Fruit fly (Drosophila melanogaster) whole organism, embryonic: ENCODE data around the gene CG17819.

Experiments
- B-H2 ChIP-seq: fragments of 200-800 bp; sonication (Bioruptor generic); optimal IDR thresholded peaks from 2 replicates; lab custom pipeline; 2018; ENCODE audit warnings: missing biosample characterization, mild to moderate bottlenecking, missing genetic modification characterization
- CG10366 ChIP-seq: fragments of 200-800 bp; sonication (Bioruptor generic); IDR thresholded peaks from 2 replicates; pipeline ENCODE4 v1.3.6; 2022; ENCODE audit warnings: missing biosample characterization, missing genetic modification characterization
- CG11456 ChIP-seq: fragments of 200-800 bp; sonication (Bioruptor generic); IDR thresholded peaks from 3 replicates; pipeline ENCODE4 v1.3.6; 2022; ENCODE audit warnings: missing biosample characterization, missing genetic modification characterization
- CG11504 ChIP-seq: fragments of 200-800 bp; sonication (Bioruptor generic); optimal IDR thresholded peaks from 3 replicates; lab custom pipeline; 2019; ENCODE audit warnings: missing biosample characterization, mild to moderate bottlenecking, missing genetic modification characterization, moderate library complexity
- CG12391 ChIP-seq: fragments of 200-800 bp; sonication (Bioruptor generic); optimal IDR thresholded peaks from 3 replicates; lab custom pipeline; 2018; ENCODE audit warnings: missing biosample characterization, mild to moderate bottlenecking, missing genetic modification characterization, moderate library complexity
- CG14441 ChIP-seq: fragments of 200-800 bp; sonication (Bioruptor generic); IDR thresholded peaks from 2 replicates; pipeline ENCODE4 v1.3.6; 2022; ENCODE audit warnings: missing biosample characterization, missing genetic modification characterization
- CG14860 ChIP-seq: fragments of 200-800 bp; sonication (Bioruptor generic); IDR thresholded peaks from 3 replicates; pipeline ENCODE4 v1.3.6; 2022; ENCODE audit warnings: missing biosample characterization, missing genetic modification characterization; ENCODE audit not compliant: partially characterized antibody
- CG15073 ChIP-seq: fragments of 200-800 bp; sonication (Bioruptor generic); optimal IDR thresholded peaks from 2 replicates; lab custom pipeline; 2016; ENCODE audit warnings: missing biosample characterization, missing genetic modification characterization
- CG18262 ChIP-seq: fragments of 200-800 bp; optimal IDR thresholded peaks from 3 replicates; lab custom pipeline; 2019; ENCODE audit warnings: missing biosample characterization, mild to moderate bottlenecking, missing genetic modification characterization, moderate library complexity
- CG18476 ChIP-seq: fragments of 200-800 bp; sonication (Bioruptor generic); optimal IDR thresholded peaks from 2 replicates; lab custom pipeline; 2016; ENCODE audit warnings: missing biosample characterization, mild to moderate bottlenecking, missing genetic modification characterization
- CG18764 ChIP-seq: fragments of 200-800 bp; sonication (Bioruptor generic); optimal IDR thresholded peaks from 3 replicates; lab custom pipeline; 2016; ENCODE audit warnings: missing biosample characterization, missing genetic modification characterization
- CG2678 ChIP-seq: fragments of 200-800 bp; sonication (Bioruptor generic); optimal IDR thresholded peaks from 3 replicates; lab custom pipeline; 2019; ENCODE audit warnings: missing biosample characterization, mild to moderate bottlenecking, missing genetic modification characterization, moderate library complexity
- CG31365 ChIP-seq: fragments of 200-800 bp; sonication (Bioruptor generic); optimal IDR thresholded peaks from 2 replicates; lab custom pipeline; 2018; ENCODE audit warnings: missing biosample characterization, mild to moderate bottlenecking, missing genetic modification characterization
- CG31441 ChIP-seq: fragments of 200-800 bp; sonication (Bioruptor generic); IDR thresholded peaks from 2 replicates; pipeline ENCODE4 v1.3.6; 2022; ENCODE audit warnings: missing biosample characterization, missing genetic modification characterization
- CG3995 ChIP-seq: fragments of 200-800 bp; sonication (Bioruptor generic); optimal IDR thresholded peaks from 3 replicates; lab custom pipeline; 2016; ENCODE audit warnings: missing biosample characterization, missing genetic modification characterization
- CG4328 ChIP-seq: fragments of 200-800 bp; sonication (Bioruptor generic); optimal IDR thresholded peaks from 3 replicates; lab custom pipeline; 2017; ENCODE audit warnings: missing biosample characterization, missing genetic modification reagents, missing genetic modification characterization
- CG7839 ChIP-seq: fragments of 200-800 bp; sonication (Bioruptor generic); optimal IDR thresholded peaks from 3 replicates; lab custom pipeline; 2018; ENCODE audit warnings: missing biosample characterization, mild to moderate bottlenecking, missing genetic modification characterization, moderate library complexity
- CG8944 ChIP-seq: fragments of 200-800 bp; sonication (Bioruptor generic); optimal IDR thresholded peaks from 3 replicates; lab custom pipeline; 2016; ENCODE audit warnings: missing biosample characterization, missing genetic modification characterization
- CG9876 ChIP-seq: fragments of 200-800 bp; sonication (Bioruptor generic); optimal IDR thresholded peaks from 2 replicates; lab custom pipeline; 2016; ENCODE audit warnings: missing biosample characterization, missing genetic modification characterization
- Camta ChIP-seq: fragments of 200-800 bp; sonication (Bioruptor generic); optimal IDR thresholded peaks from 2 replicates; lab custom pipeline; 2016; ENCODE audit warnings: missing biosample characterization, missing genetic modification characterization
- CkIIα-i1 ChIP-seq: fragments of 200-800 bp; sonication (Bioruptor generic); IDR thresholded peaks from 2 replicates; pipeline ENCODE4 v1.3.6; 2022; ENCODE audit warnings: missing biosample characterization, missing genetic modification characterization
- D19B ChIP-seq: fragments of 200-800 bp; sonication (Bioruptor generic); optimal IDR thresholded peaks from 2 replicates; lab custom pipeline; 2017; ENCODE audit warnings: missing biosample characterization, mild to moderate bottlenecking, missing genetic modification characterization
- Dip2 ChIP-seq: fragments of 200-800 bp; sonication (Bioruptor generic); IDR thresholded peaks from 2 replicates; pipeline ENCODE4 v1.3.6; 2022; ENCODE audit warnings: missing biosample characterization, missing genetic modification characterization
- E2f2 ChIP-seq: fragments of 200-800 bp; sonication (Bioruptor generic); IDR thresholded peaks from 2 replicates; pipeline ENCODE4 v1.3.6; 2022; ENCODE audit warnings: missing biosample characterization, missing genetic modification characterization
- Fer3 ChIP-seq: fragments of 200-800 bp; sonication (Bioruptor generic); optimal IDR thresholded peaks from 2 replicates; lab custom pipeline; 2018; ENCODE audit warnings: missing biosample characterization, mild to moderate bottlenecking, missing genetic modification characterization, moderate library complexity
- Hmx ChIP-seq: fragments of 200-800 bp; sonication (Bioruptor generic); optimal IDR thresholded peaks from 2 replicates; lab custom pipeline; 2016; ENCODE audit warnings: missing biosample characterization, missing genetic modification characterization
- Mad ChIP-seq: fragments of 200-800 bp; sonication (Bioruptor generic); optimal IDR thresholded peaks from 2 replicates; lab custom pipeline; 2016; ENCODE audit warnings: missing biosample characterization, missing genetic modification characterization
- Meics ChIP-seq: fragments of 200-800 bp; sonication (Bioruptor generic); optimal IDR thresholded peaks from 2 replicates; lab custom pipeline; 2017; ENCODE audit warnings: missing biosample characterization, mild to moderate bottlenecking, missing genetic modification characterization
- Rfx ChIP-seq: fragments of 200-800 bp; sonication (Bioruptor generic); IDR thresholded peaks from 2 replicates; pipeline ENCODE4 v1.3.6; 2022; ENCODE audit warnings: missing biosample characterization, missing genetic modification characterization
- Scr ChIP-seq: fragments of 200-800 bp; sonication (Bioruptor generic); IDR thresholded peaks from 2 replicates; pipeline ENCODE4 v1.3.6; 2022; ENCODE audit warnings: missing biosample characterization, missing genetic modification characterization; ENCODE audit not compliant: partially characterized antibody
- Sox100B ChIP-seq: fragments of 200-800 bp; sonication (Bioruptor generic); optimal IDR thresholded peaks from 3 replicates; lab custom pipeline; 2018; ENCODE audit warnings: missing biosample characterization, mild to moderate bottlenecking, missing genetic modification characterization
- Sry-β ChIP-seq: fragments of 200-800 bp; sonication (Bioruptor generic); optimal IDR thresholded peaks from 2 replicates; lab custom pipeline; 2018; ENCODE audit warnings: missing biosample characterization, mild to moderate bottlenecking, missing genetic modification characterization, moderate library complexity
- btn ChIP-seq: fragments of 200-800 bp; sonication (Bioruptor generic); optimal IDR thresholded peaks from 2 replicates; lab custom pipeline; 2016; ENCODE audit warnings: missing biosample characterization, missing genetic modification characterization
- chif ChIP-seq, 2 experiments: fragments of 200-800 bp; sonication (Bioruptor generic); optimal IDR thresholded peaks; 3 replicates each; lab custom pipeline; 2016; ENCODE audit warnings: missing biosample characterization in 2 of 2, missing genetic modification characterization in 2 of 2
- dm ChIP-seq: fragments of 200-800 bp; sonication (Bioruptor generic); optimal IDR thresholded peaks from 3 replicates; lab custom pipeline; 2016; ENCODE audit warnings: missing biosample characterization, missing genetic modification characterization
- dmrt99B ChIP-seq: fragments of 200-800 bp; sonication (Bioruptor generic); optimal IDR thresholded peaks from 2 replicates; lab custom pipeline; 2018; ENCODE audit warnings: missing biosample characterization, mild to moderate bottlenecking, missing genetic modification characterization, moderate library complexity
- eve ChIP-seq, 2 experiments: fragments of >200 bp; optimal IDR thresholded peaks; 2 replicates each; lab custom pipeline; 2017; ENCODE audit warnings: missing biosample characterization in 2 of 2, missing genetic modification characterization in 2 of 2
- fd96Cb ChIP-seq: fragments of 200-800 bp; sonication (Bioruptor generic); optimal IDR thresholded peaks from 2 replicates; lab custom pipeline; 2018; ENCODE audit warnings: missing biosample characterization, mild to moderate bottlenecking, missing genetic modification characterization, moderate library complexity
- gce ChIP-seq: fragments of 200-800 bp; sonication (Bioruptor generic); IDR thresholded peaks from 3 replicates; pipeline ENCODE4 v1.3.6; 2022; ENCODE audit warnings: missing biosample characterization, missing genetic modification characterization
- gcm2 ChIP-seq: fragments of 200-800 bp; sonication (Bioruptor generic); optimal IDR thresholded peaks from 2 replicates; lab custom pipeline; 2016; ENCODE audit warnings: missing biosample characterization, missing genetic modification characterization
- org-1 ChIP-seq: fragments of 200-800 bp; sonication (Bioruptor generic); optimal IDR thresholded peaks from 2 replicates; lab custom pipeline; 2017; ENCODE audit warnings: missing biosample characterization, missing genetic modification characterization
- pb ChIP-seq: fragments of 200-800 bp; sonication (Bioruptor generic); optimal IDR thresholded peaks from 3 replicates; lab custom pipeline; 2016; ENCODE audit warnings: missing biosample characterization, missing genetic modification characterization
- pita ChIP-seq: fragments of 200-800 bp; sonication (Bioruptor generic); optimal IDR thresholded peaks from 2 replicates; lab custom pipeline; 2017; ENCODE audit warnings: missing biosample characterization, mild to moderate bottlenecking, missing genetic modification characterization
- prd ChIP-seq, 3 experiments: fragments of >200 bp in 2 of 3; fragments of 200-800 bp in 1 of 3; sonication (Bioruptor generic) in 1 of 3; optimal IDR thresholded peaks in 2 of 3; IDR thresholded peaks in 1 of 3; 2 replicates in 2 of 3; 3 replicates in 1 of 3; pipeline versions ENCODE4 v1.3.6 to Lab custom; 2017 to 2022; ENCODE audit warnings: missing biosample characterization in 1 of 3, missing genetic modification characterization in 1 of 3
- row ChIP-seq: fragments of 200-800 bp; sonication (Bioruptor generic); IDR thresholded peaks from 3 replicates; pipeline ENCODE4 v1.3.6; 2022; ENCODE audit warnings: missing biosample characterization, missing genetic modification characterization
- sim ChIP-seq: fragments of 200-800 bp; sonication (Bioruptor generic); IDR thresholded peaks from 2 replicates; pipeline ENCODE4 v1.3.6; 2022; ENCODE audit warnings: missing biosample characterization, missing genetic modification characterization
- slbo ChIP-seq: fragments of 200-800 bp; sonication (Bioruptor generic); IDR thresholded peaks from 2 replicates; pipeline ENCODE4 v1.3.6; 2022; ENCODE audit warnings: missing biosample characterization, missing genetic modification characterization
- slou ChIP-seq: fragments of 200-800 bp; sonication (Bioruptor generic); optimal IDR thresholded peaks from 3 replicates; lab custom pipeline; 2016; ENCODE audit warnings: missing biosample characterization, missing genetic modification characterization
- trh ChIP-seq: fragments of 200-800 bp; sonication (Bioruptor generic); optimal IDR thresholded peaks from 2 replicates; lab custom pipeline; 2016; ENCODE audit warnings: missing biosample characterization, missing genetic modification characterization
- vvl ChIP-seq: fragments of 200-800 bp; sonication (Bioruptor generic); IDR thresholded peaks from 2 replicates; pipeline ENCODE4 v1.3.6; 2022; ENCODE audit warnings: missing biosample characterization, missing genetic modification characterization

Gene CG17819

dm6 chr3R:21863817-21864384, 21.4 kb downstream of the CG17819 start (continued):
- peak; percentile 20 for TF ChIP-seq CG7839 (tag; lab: Kevin White, UChicago)
- TF ChIP-seq CG10366 (GFP tag; lab: Robert Waterston, UW), result 0 out of 2 replicates have a peak, but pooled peaks have one; percentile 9
- no peak for TF ChIP-seq Meics (GFP tag; lab: Kevin White, UChicago)
- no peak for TF ChIP-seq CG31365 (tag; lab: Kevin White, UChicago)
- TF ChIP-seq CG11504, result peak; percentile 34
- peak; percentile 14; the same call in 1 of the 2 replicates for TF ChIP-seq CG14441 (GFP tag; lab: Robert Waterston, UW)
- TF ChIP-seq CG3995 (GFP tag; lab: Kevin White, UChicago), result no peak
- no peak for TF ChIP-seq org-1 (GFP tag; lab: Kevin White, UChicago)
- TF ChIP-seq CG18262, result peak; percentile 28
- peak; percentile 43 for TF ChIP-seq CG12391 (tag; lab: Kevin White, UChicago)
- TF ChIP-seq CG2678 (tag; lab: Kevin White, UChicago), result peak; percentile 38
- TF ChIP-seq gce, result no peak
- no peak for TF ChIP-seq D19B (GFP tag; lab: Kevin White, UChicago)
- TF ChIP-seq gcm2 (GFP tag; lab: Kevin White, UChicago), result no peak
- TF ChIP-seq Rfx (GFP tag; lab: Robert Waterston, UW), result 0 out of 2 replicates have a peak, but pooled peaks have one; percentile 7
- TF ChIP-seq slbo, result no peak
- 0 out of 2 replicates have a peak, but pooled peaks have one; percentile 29 for TF ChIP-seq CG31441 (GFP tag; lab: Robert Waterston, UW)
- TF ChIP-seq CG18764 (GFP tag; lab: Kevin White, UChicago), result no peak
- peak; percentile 43 for TF ChIP-seq row (GFP tag; lab: Robert Waterston, UW)
- TF ChIP-seq dmrt99B (tag; lab: Kevin White, UChicago), result peak; percentile 51

dm6 chr3R:21862868-21863267, 22.5 kb downstream of the CG17819 start:
- no peak for TF ChIP-seq CG14860 (GFP tag; lab: Robert Waterston, UW)
- no peak for TF ChIP-seq Scr (GFP tag; lab: Robert Waterston, UW)
- no peak for TF ChIP-seq CG4328 (GFP tag; lab: Kevin White, UChicago)
- TF ChIP-seq Sox100B (GFP tag; lab: Kevin White, UChicago), result peak; percentile 3
- TF ChIP-seq B-H2 (GFP tag; lab: Kevin White, UChicago), result no peak
- no peak for TF ChIP-seq Mad (GFP tag; lab: Kevin White, UChicago)
- TF ChIP-seq eve (GFP tag; optimal IDR thresholded peaks at IDR 0.05; lab: Kevin White, UChicago), result no peak
- no peak for TF ChIP-seq CG18476
- TF ChIP-seq slou (GFP tag; lab: Kevin White, UChicago), result no peak
- no peak for TF ChIP-seq CG14441 (GFP tag; lab: Robert Waterston, UW)
- TF ChIP-seq Dip2 (GFP tag; lab: Robert Waterston, UW), result no peak
- TF ChIP-seq Camta, result no peak
- TF ChIP-seq trh (GFP tag; lab: Kevin White, UChicago), result no peak
- TF ChIP-seq CG9876 (GFP tag; lab: Kevin White, UChicago), result no peak
- TF ChIP-seq CG8944, result no peak
- TF ChIP-seq btn (GFP tag; lab: Kevin White, UChicago), result no peak
- peak; percentile 80 for TF ChIP-seq CG15073 (GFP tag; lab: Kevin White, UChicago)
- TF ChIP-seq CkIIα-i1 (GFP tag; lab: Robert Waterston, UW), result no peak
- no peak for TF ChIP-seq Hmx (GFP tag; lab: Kevin White, UChicago)
- TF ChIP-seq prd (optimal IDR thresholded peaks at IDR 0.05; lab: Kevin White, UChicago), result no peak
- TF ChIP-seq prd (GFP tag; IDR thresholded peaks at IDR 0.05; lab: Robert Waterston, UW), result no peak
- TF ChIP-seq gce, result no peak
- no peak for TF ChIP-seq Sry-β (GFP tag; lab: Kevin White, UChicago)
- TF ChIP-seq fd96Cb (tag; lab: Kevin White, UChicago), result no peak
- TF ChIP-seq CG11504, result peak; percentile 7
- TF ChIP-seq Fer3 (tag; lab: Kevin White, UChicago), result no peak
- no peak for TF ChIP-seq chif (GFP tag; optimal IDR thresholded peaks at IDR 0.05; lab: Kevin White, UChicago)
- TF ChIP-seq pb (GFP tag; lab: Kevin White, UChicago), result no peak
- no peak for TF ChIP-seq pita (GFP tag; lab: Kevin White, UChicago)
- TF ChIP-seq dm (GFP tag; lab: Kevin White, UChicago), result no peak
- no peak for TF ChIP-seq sim (GFP tag; lab: Robert Waterston, UW)
- no peak for TF ChIP-seq E2f2
- peak; percentile 36; the same call in 1 of the 2 replicates for TF ChIP-seq vvl (GFP tag; lab: Robert Waterston, UW)
- TF ChIP-seq CG11456 (GFP tag; lab: Robert Waterston, UW), result no peak
